Worm (Caenorhabditis elegans): Measurements from ENCODE around the gene perm-3.

perm-3 gene

DNA sequence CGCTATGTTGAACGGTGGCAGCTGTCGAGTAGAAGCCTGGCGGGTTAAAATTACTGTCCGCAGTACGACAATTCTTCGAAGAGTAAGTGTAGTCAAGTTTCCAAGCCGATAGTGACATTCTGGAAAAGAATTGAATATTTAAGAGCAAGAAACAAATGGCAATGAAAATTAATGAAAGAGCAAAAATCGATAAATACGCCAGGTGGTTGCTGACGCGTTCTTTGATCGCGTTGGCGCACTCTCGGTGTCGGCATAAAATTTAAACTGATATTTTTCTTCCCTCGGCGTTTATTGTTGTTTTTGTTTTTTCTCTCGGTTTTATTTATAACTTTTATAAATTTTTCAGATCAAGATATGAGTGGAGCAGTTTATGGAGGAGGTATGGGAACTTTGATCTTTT lies at the start of gene perm-3, which contains the start of gene swsn-6 (continued):
- TF ChIP-seq C08G9.2 (tag; optimal IDR thresholded peaks at IDR 0.05) (no peak), ceh-14 (tag; optimal IDR thresholded peaks at IDR 0.05) (peak; percentile 19), ceh-19 (GFP tag; optimal IDR thresholded peaks at IDR 0.05) (no peak), dmd-4 (tag; optimal IDR thresholded peaks at IDR 0.05; ENCODE audit: borderline replicate concordance) (no peak), ceh-9 (tag; optimal IDR thresholded peaks at IDR 0.05) (no peak), F13H6.1 (tag; optimal IDR thresholded peaks at IDR 0.05) (no peak), fkh-10 (GFP tag; optimal IDR thresholded peaks at IDR 0.05) (no peak), unc-3 (GFP tag; conservative IDR thresholded peaks at IDR 0.05) (no peak), unc-3 (tag; optimal IDR thresholded peaks at IDR 0.05) (no peak), fkh-6 (tag; optimal IDR thresholded peaks at IDR 0.05) (no peak), pros-1 (tag; optimal IDR thresholded peaks at IDR 0.05) (no peak), hlh-15 (tag; optimal IDR thresholded peaks at IDR 0.05) (no peak), tbx-2 (tag; optimal IDR thresholded peaks at IDR 0.05) (peak; percentile 30), Y22D7AL.16 (tag; optimal IDR thresholded peaks at IDR 0.05) (no peak), pha-4 (tag; optimal IDR thresholded peaks at IDR 0.05) (no peak), ceh-30 (tag; optimal IDR thresholded peaks at IDR 0.05) (peak; percentile 22)

DNA sequence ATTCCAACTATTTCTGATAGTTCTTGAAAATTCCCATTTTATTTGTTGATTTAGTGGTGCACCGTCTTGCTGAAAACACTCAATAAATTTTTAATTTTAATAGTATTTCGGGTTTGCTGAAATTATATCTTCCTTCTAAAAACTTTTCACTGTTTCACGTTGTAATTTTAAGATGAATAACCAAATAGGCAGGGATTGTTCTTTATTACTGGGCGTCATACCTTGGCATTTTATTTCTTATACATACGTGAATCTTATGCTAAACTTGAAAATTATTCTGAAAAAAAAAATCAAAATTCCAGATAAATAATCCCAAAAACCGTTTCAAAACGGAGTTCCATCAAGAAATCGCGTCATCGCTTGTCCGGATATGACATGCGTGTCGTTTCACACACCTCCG lies 44.1 kb upstream of the perm-3 start, which contains the start of gene mgl-3:
TSS of gene mgl-3 (plus strand) at position 301 of the 400 bp plus-strand sequence.
- TF ChIP-seq ceh-22 (tag; optimal IDR thresholded peaks at IDR 0.05) (no peak), pat-9 (tag; optimal IDR thresholded peaks at IDR 0.05) (no peak), nhr-232 (tag; optimal IDR thresholded peaks at IDR 0.05) (no peak), unc-55 (GFP tag; optimal IDR thresholded peaks at IDR 0.05) (no peak), ztf-16 (tag; optimal IDR thresholded peaks at IDR 0.05) (no peak), fkh-10 (GFP tag; optimal IDR thresholded peaks at IDR 0.05) (no peak), ref-2 (tag; optimal IDR thresholded peaks at IDR 0.05) (no peak), zip-5 (tag; optimal IDR thresholded peaks at IDR 0.05) (no peak), ceh-45 (GFP tag; IDR thresholded peaks at IDR 0.05) (no peak), K02D7.2 (tag; optimal IDR thresholded peaks at IDR 0.05) (no peak), ceh-18 (tag; optimal IDR thresholded peaks at IDR 0.05) (no peak), unc-86 (tag; optimal IDR thresholded peaks at IDR 0.05) (no peak), sdc-2 (tag; optimal IDR thresholded peaks at IDR 0.05) (no peak), nhr-11 (tag; optimal IDR thresholded peaks at IDR 0.05) (no peak), pha-2 (tag; optimal IDR thresholded peaks at IDR 0.05) (no peak)

DNA sequence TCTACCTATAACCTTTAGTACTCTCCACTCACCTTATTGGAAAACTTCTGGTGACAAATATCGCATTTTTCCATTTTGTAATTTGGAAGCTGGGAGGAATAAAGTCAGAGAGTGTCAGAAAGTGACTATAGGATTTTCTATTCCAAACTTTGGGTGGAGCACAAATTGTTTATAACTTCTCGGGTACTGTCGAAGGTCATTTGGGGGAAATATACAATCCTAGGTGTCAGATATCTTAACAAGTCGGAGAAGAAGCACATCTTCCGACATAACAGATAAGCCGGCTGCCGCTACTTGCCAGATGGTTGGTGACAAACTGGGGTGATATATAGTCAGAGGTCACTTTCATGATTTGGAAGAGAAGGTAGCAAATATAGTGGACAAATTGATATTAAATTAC lies 24.5 kb upstream of the perm-3 start, which contains the start of gene ehn-3:
TSS of gene ehn-3 (minus strand) at position 101 of the 400 bp plus-strand sequence.
- TF ChIP-seq ama-1 (optimal IDR thresholded peaks at IDR 0.05) (no peak), ceh-22 (tag; optimal IDR thresholded peaks at IDR 0.05) (no peak), ztf-16 (tag; optimal IDR thresholded peaks at IDR 0.05) (no peak), ceh-24 (tag; optimal IDR thresholded peaks at IDR 0.05) (no peak), ceh-30 (tag; optimal IDR thresholded peaks at IDR 0.05) (no peak), elt-2 (tag; optimal IDR thresholded peaks at IDR 0.05) (no peak), che-1 (tag; optimal IDR thresholded peaks at IDR 0.05) (no peak), dmd-4 (tag; optimal IDR thresholded peaks at IDR 0.05; ENCODE audit: borderline replicate concordance) (no peak), pat-9 (tag; optimal IDR thresholded peaks at IDR 0.05) (no peak), rnt-1 (tag; optimal IDR thresholded peaks at IDR 0.05) (no peak), syd-9 (tag; optimal IDR thresholded peaks at IDR 0.05) (no peak), ceh-31 (tag; optimal IDR thresholded peaks at IDR 0.05) (no peak), sox-4 (tag; optimal IDR thresholded peaks at IDR 0.05) (no peak), nfya-1 (tag; optimal IDR thresholded peaks at IDR 0.05) (no peak), sdc-2 (tag; optimal IDR thresholded peaks at IDR 0.05) (no peak), ceh-45 (GFP tag; IDR thresholded peaks at IDR 0.05) (no peak), ceh-18 (tag; optimal IDR thresholded peaks at IDR 0.05) (no peak), odd-2 (tag; optimal IDR thresholded peaks at IDR 0.05) (no peak)
